Fruit fly (Drosophila melanogaster) whole organism, embryonic: ENCODE measurements around the gene Clc.

Experiments
- ATbp ChIP-seq: fragments of 200-800 bp; sonication (Bioruptor generic); optimal IDR thresholded peaks from 2 replicates; lab custom pipeline; 2017; ENCODE audit warnings: missing biosample characterization, mild to moderate bottlenecking, missing genetic modification characterization, missing genetic modification reagents
- Asciz ChIP-seq: fragments of 200-800 bp; sonication (Bioruptor generic); optimal IDR thresholded peaks from 2 replicates; lab custom pipeline; 2017; ENCODE audit warnings: missing biosample characterization, mild to moderate bottlenecking, missing genetic modification characterization, missing genetic modification reagents
- CG10654 ChIP-seq: fragments of 200-800 bp; sonication (Bioruptor generic); optimal IDR thresholded peaks from 2 replicates; lab custom pipeline; 2016; ENCODE audit warnings: missing biosample characterization, missing genetic modification characterization
- CG12744 ChIP-seq: fragments of 200-800 bp; sonication (Bioruptor generic); optimal IDR thresholded peaks from 2 replicates; lab custom pipeline; 2016; ENCODE audit warnings: missing biosample characterization, missing genetic modification characterization
- CG13123 ChIP-seq: fragments of 200-800 bp; sonication (Bioruptor generic); optimal IDR thresholded peaks from 2 replicates; lab custom pipeline; 2016; ENCODE audit warnings: missing biosample characterization, missing genetic modification characterization
- CG13296 ChIP-seq: fragments of 200-800 bp; sonication (Bioruptor generic); optimal IDR thresholded peaks from 3 replicates; lab custom pipeline; 2018; ENCODE audit warnings: missing biosample characterization, mild to moderate bottlenecking, missing genetic modification characterization
- CG13894 ChIP-seq: fragments of 200-800 bp; sonication (Bioruptor generic); optimal IDR thresholded peaks from 3 replicates; lab custom pipeline; 2018; ENCODE audit warnings: missing biosample characterization, mild to moderate bottlenecking, missing genetic modification characterization, moderate library complexity
- CG16779 ChIP-seq: fragments of 200-800 bp; sonication (Bioruptor generic); IDR thresholded peaks from 2 replicates; pipeline ENCODE4 v1.3.6; 2022; ENCODE audit warnings: missing biosample characterization, missing genetic modification characterization
- CG16863 ChIP-seq: fragments of 200-800 bp; sonication (Bioruptor generic); optimal IDR thresholded peaks from 3 replicates; lab custom pipeline; 2016; ENCODE audit warnings: missing biosample characterization, missing genetic modification characterization
- CG17802 ChIP-seq: fragments of 200-800 bp; sonication (Bioruptor generic); optimal IDR thresholded peaks from 2 replicates; lab custom pipeline; 2018; ENCODE audit warnings: missing biosample characterization, mild to moderate bottlenecking, missing genetic modification characterization, moderate library complexity
- CG2712 ChIP-seq: fragments of 200-800 bp; optimal IDR thresholded peaks from 3 replicates; lab custom pipeline; 2019; ENCODE audit warnings: missing biosample characterization, mild to moderate bottlenecking, missing genetic modification characterization, moderate library complexity
- CG31365 ChIP-seq: fragments of 200-800 bp; sonication (Bioruptor generic); optimal IDR thresholded peaks from 2 replicates; lab custom pipeline; 2018; ENCODE audit warnings: missing biosample characterization, mild to moderate bottlenecking, missing genetic modification characterization
- CG32532 ChIP-seq: fragments of 200-800 bp; sonication (Bioruptor generic); IDR thresholded peaks from 2 replicates; pipeline ENCODE4 v1.3.6; 2022; ENCODE audit warnings: missing biosample characterization, missing genetic modification characterization
- CG4424 ChIP-seq: fragments of 200-800 bp; sonication (Bioruptor generic); optimal IDR thresholded peaks from 3 replicates; lab custom pipeline; 2016; ENCODE audit warnings: missing biosample characterization, missing genetic modification characterization
- CG7987 ChIP-seq: fragments of 200-800 bp; sonication (Bioruptor generic); optimal IDR thresholded peaks from 2 replicates; lab custom pipeline; 2018; ENCODE audit warnings: missing biosample characterization, mild to moderate bottlenecking, missing genetic modification characterization, moderate library complexity
- CG8359 ChIP-seq: fragments of 200-800 bp; sonication (Bioruptor generic); optimal IDR thresholded peaks from 2 replicates; lab custom pipeline; 2017; ENCODE audit warnings: missing biosample characterization, mild to moderate bottlenecking, missing genetic modification characterization, borderline replicate concordance
- CG8478 ChIP-seq: fragments of >200 bp; optimal IDR thresholded peaks from 2 replicates; lab custom pipeline; 2018
- CG9437 ChIP-seq: fragments of 200-800 bp; sonication (Bioruptor generic); optimal IDR thresholded peaks from 2 replicates; lab custom pipeline; 2018; ENCODE audit warnings: missing biosample characterization, mild to moderate bottlenecking, missing genetic modification characterization
- CG9609 ChIP-seq: fragments of 200-800 bp; sonication (Bioruptor generic); optimal IDR thresholded peaks from 3 replicates; lab custom pipeline; 2016; ENCODE audit warnings: missing biosample characterization, missing genetic modification characterization
- CTCF ChIP-seq: fragments of 200-800 bp; sonication (Bioruptor generic); optimal IDR thresholded peaks from 2 replicates; lab custom pipeline; 2017; ENCODE audit warnings: missing biosample characterization, mild to moderate bottlenecking, missing genetic modification characterization, moderate library complexity
- D19A ChIP-seq: fragments of 200-800 bp; optimal IDR thresholded peaks from 3 replicates; lab custom pipeline; 2019; ENCODE audit warnings: missing biosample characterization, mild to moderate bottlenecking, missing genetic modification characterization, moderate library complexity
- Drgx ChIP-seq: fragments of 200-800 bp; sonication (Bioruptor generic); IDR thresholded peaks from 2 replicates; pipeline ENCODE4 v1.3.6; 2022; ENCODE audit warnings: missing biosample characterization, missing genetic modification characterization
- ERR ChIP-seq: fragments of 200-800 bp; sonication (Bioruptor generic); optimal IDR thresholded peaks from 2 replicates; lab custom pipeline; 2016; ENCODE audit warnings: missing biosample characterization, missing genetic modification characterization
- Ets97D ChIP-seq: fragments of 200-800 bp; sonication (Bioruptor generic); optimal IDR thresholded peaks from 3 replicates; lab custom pipeline; 2016; ENCODE audit warnings: missing biosample characterization, missing genetic modification characterization
- Fer2 ChIP-seq: fragments of 200-800 bp; sonication (Bioruptor generic); optimal IDR thresholded peaks from 2 replicates; lab custom pipeline; 2018; ENCODE audit warnings: missing biosample characterization, mild to moderate bottlenecking, missing genetic modification characterization, moderate library complexity
- GATAe ChIP-seq: fragments of 200-800 bp; sonication (Bioruptor generic); conservative IDR thresholded peaks from 2 replicates; pipeline ENCODE4 v1.3.6; 2022; ENCODE audit warnings: missing biosample characterization, missing genetic modification characterization
- Hand ChIP-seq: fragments of 200-800 bp; sonication (Bioruptor generic); optimal IDR thresholded peaks from 2 replicates; lab custom pipeline; 2017; ENCODE audit warnings: mild to moderate bottlenecking, missing biosample characterization, missing genetic modification reagents, missing genetic modification characterization
- Nf-YC ChIP-seq: fragments of 200-800 bp; optimal IDR thresholded peaks from 3 replicates; lab custom pipeline; 2019; ENCODE audit warnings: missing biosample characterization, mild to moderate bottlenecking, missing genetic modification characterization, moderate library complexity
- Poxn ChIP-seq: fragments of 200-800 bp; sonication (Bioruptor generic); IDR thresholded peaks from 2 replicates; pipeline ENCODE4 v1.3.6; 2022; ENCODE audit warnings: missing biosample characterization, missing genetic modification characterization
- Spps ChIP-seq: fragments of 200-800 bp; sonication (Bioruptor generic); optimal IDR thresholded peaks from 2 replicates; lab custom pipeline; 2018; ENCODE audit warnings: missing biosample characterization, mild to moderate bottlenecking, missing genetic modification characterization
- Sry-δ ChIP-seq: fragments of 200-800 bp; sonication (Bioruptor generic); optimal IDR thresholded peaks from 2 replicates; lab custom pipeline; 2016; ENCODE audit warnings: missing biosample characterization, missing genetic modification characterization
- Trl ChIP-seq, 3 experiments: fragments of >200 bp in 2 of 3; fragments of 200-800 bp in 1 of 3; sonication (Bioruptor generic) in 1 of 3; optimal IDR thresholded peaks; 2 replicates in 1 of 3; 3 replicates in 2 of 3; lab custom pipeline; 2016 to 2017; ENCODE audit warnings: missing biosample characterization in 1 of 3, missing genetic modification characterization in 1 of 3
- abd-A ChIP-seq: fragments of 200-800 bp; sonication (Bioruptor generic); optimal IDR thresholded peaks from 3 replicates; lab custom pipeline; 2019; ENCODE audit warnings: missing biosample characterization, mild to moderate bottlenecking, missing genetic modification characterization, moderate library complexity
- ara ChIP-seq: fragments of 200-800 bp; sonication (Bioruptor generic); IDR thresholded peaks from 2 replicates; pipeline ENCODE4 v1.3.6; 2022; ENCODE audit warnings: missing biosample characterization, missing genetic modification characterization
- cad ChIP-seq: fragments of >200 bp; optimal IDR thresholded peaks from 2 replicates; lab custom pipeline; 2017; ENCODE audit warnings: missing biosample characterization, missing genetic modification characterization
- crc ChIP-seq: fragments of 200-800 bp; sonication (Bioruptor generic); optimal IDR thresholded peaks from 2 replicates; lab custom pipeline; 2016; ENCODE audit warnings: missing biosample characterization, missing genetic modification characterization
- disco-r ChIP-seq: fragments of 200-800 bp; sonication (Bioruptor generic); optimal IDR thresholded peaks from 2 replicates; lab custom pipeline; 2016; ENCODE audit warnings: missing biosample characterization, missing genetic modification characterization
- fd96Cb ChIP-seq: fragments of 200-800 bp; sonication (Bioruptor generic); optimal IDR thresholded peaks from 2 replicates; lab custom pipeline; 2018; ENCODE audit warnings: missing biosample characterization, mild to moderate bottlenecking, missing genetic modification characterization, moderate library complexity
- gro ChIP-seq: fragments of 200-800 bp; sonication (Bioruptor generic); optimal IDR thresholded peaks from 2 replicates; lab custom pipeline; 2016; ENCODE audit warnings: missing biosample characterization, missing genetic modification characterization
- gsb-n ChIP-seq: fragments of 200-800 bp; sonication (Bioruptor generic); optimal IDR thresholded peaks from 3 replicates; lab custom pipeline; 2018; ENCODE audit warnings: missing biosample characterization, mild to moderate bottlenecking, missing genetic modification characterization
- klu ChIP-seq: fragments of 200-800 bp; sonication (Bioruptor generic); IDR thresholded peaks from 2 replicates; pipeline ENCODE4 v1.3.6; 2022; ENCODE audit warnings: missing biosample characterization, missing genetic modification characterization
- pfk ChIP-seq: fragments of 200-800 bp; sonication (Bioruptor generic); optimal IDR thresholded peaks from 2 replicates; lab custom pipeline; 2018; ENCODE audit warnings: missing biosample characterization, mild to moderate bottlenecking, missing genetic modification characterization, moderate library complexity
- sens-2 ChIP-seq: fragments of 200-800 bp; sonication (Bioruptor generic); IDR thresholded peaks from 2 replicates; pipeline ENCODE4 v1.3.6; 2022; ENCODE audit warnings: missing biosample characterization, missing genetic modification characterization
- slou ChIP-seq: fragments of 200-800 bp; sonication (Bioruptor generic); optimal IDR thresholded peaks from 3 replicates; lab custom pipeline; 2016; ENCODE audit warnings: missing biosample characterization, missing genetic modification characterization
- tll ChIP-seq, 2 experiments: fragments of 200-800 bp in 1 of 2; fragments of >200 bp in 1 of 2; sonication (Bioruptor generic) in 1 of 2; optimal IDR thresholded peaks; 2 replicates each; lab custom pipeline; 2017 to 2019; ENCODE audit warnings: missing biosample characterization in 2 of 2, missing genetic modification characterization in 2 of 2, mild to moderate bottlenecking in 1 of 2, moderate library complexity in 1 of 2
- unc-4 ChIP-seq: fragments of 200-800 bp; sonication (Bioruptor generic); IDR thresholded peaks from 2 replicates; pipeline ENCODE4 v1.3.6; 2022; ENCODE audit warnings: missing biosample characterization, missing genetic modification characterization; ENCODE audit not compliant: partially characterized antibody
- unpg ChIP-seq: fragments of 200-800 bp; sonication (Bioruptor generic); optimal IDR thresholded peaks from 3 replicates; lab custom pipeline; 2018; ENCODE audit warnings: missing biosample characterization, mild to moderate bottlenecking, missing genetic modification characterization, moderate library complexity
- vvl ChIP-seq: fragments of 200-800 bp; sonication (Bioruptor generic); IDR thresholded peaks from 2 replicates; pipeline ENCODE4 v1.3.6; 2022; ENCODE audit warnings: missing biosample characterization, missing genetic modification characterization
- wdn ChIP-seq: fragments of 200-800 bp; sonication (Bioruptor generic); IDR thresholded peaks from 2 replicates; pipeline ENCODE4 v1.3.6; 2022; ENCODE audit warnings: missing biosample characterization, missing genetic modification characterization
- wor ChIP-seq: fragments of 200-800 bp; sonication (Bioruptor generic); IDR thresholded peaks from 2 replicates; pipeline ENCODE4 v1.3.6; 2022; ENCODE audit warnings: missing biosample characterization, missing genetic modification characterization
- zen2 ChIP-seq: fragments of 200-800 bp; sonication (Bioruptor generic); IDR thresholded peaks from 3 replicates; pipeline ENCODE4 v1.3.6; 2022; ENCODE audit warnings: missing biosample characterization, missing genetic modification characterization; ENCODE audit not compliant: partially characterized antibody
- zfh2 ChIP-seq: fragments of 200-800 bp; sonication (Bioruptor generic); optimal IDR thresholded peaks from 2 replicates; lab custom pipeline; 2016; ENCODE audit warnings: missing biosample characterization, missing genetic modification characterization

Clc gene

DNA sequence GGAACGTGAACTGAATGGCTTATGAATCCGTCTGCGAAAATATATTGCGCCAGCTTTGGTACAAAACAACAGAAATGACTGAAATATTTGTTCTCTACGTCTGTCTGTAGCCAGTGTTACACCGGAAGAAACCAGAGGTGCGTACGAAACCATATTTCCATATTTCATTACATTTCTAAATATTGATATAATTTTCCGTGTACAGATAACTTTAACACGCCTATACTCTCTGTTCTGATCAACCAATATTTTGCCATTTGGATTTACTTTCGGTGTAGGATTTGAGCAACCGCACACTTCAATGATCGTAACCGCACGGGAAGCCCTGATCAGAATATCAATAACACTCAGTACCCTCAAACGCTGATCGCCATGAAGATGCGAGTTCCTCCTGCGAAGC, 46.1 kb upstream of the Clc start (continued):
- TF ChIP-seq Ets97D (GFP tag; lab: Kevin White, UChicago) (no peak), ara (GFP tag; lab: Robert Waterston, UW) (peak; percentile 26; the same call in 1 of the 2 replicates), Drgx (peak; percentile 49), GATAe (GFP tag; lab: Robert Waterston, UW) (no peak), pfk (GFP tag; lab: Kevin White, UChicago) (no peak), CG32532 (peak; percentile 59), wdn (GFP tag; lab: Robert Waterston, UW) (no peak), sens-2 (no peak), Nf-YC (tag; lab: Kevin White, UChicago) (no peak), Sry-δ (GFP tag; lab: Kevin White, UChicago) (no peak), Fer2 (tag; lab: Kevin White, UChicago) (no peak), unpg (GFP tag; lab: Kevin White, UChicago) (peak; percentile 57), Hand (GFP tag; lab: Kevin White, UChicago) (no peak), gro (GFP tag; lab: Kevin White, UChicago) (no peak), klu (GFP tag; lab: Robert Waterston, UW) (no peak), CG7987 (no peak), zfh2 (GFP tag; lab: Kevin White, UChicago) (peak; percentile 2), unc-4 (GFP tag; lab: Robert Waterston, UW) (no peak), CG8478 (no peak), disco-r (GFP tag; lab: Kevin White, UChicago) (no peak), abd-A (tag; lab: Kevin White, UChicago) (no peak), CG10654 (GFP tag; lab: Kevin White, UChicago) (peak; percentile 29), tll (GFP tag; optimal IDR thresholded peaks at IDR 0.05; lab: Kevin White, UChicago) (no peak), CTCF (GFP tag; lab: Kevin White, UChicago) (no peak), ERR (GFP tag; lab: Kevin White, UChicago) (no peak), CG13894 (tag; lab: Kevin White, UChicago) (no peak), CG13296 (GFP tag; lab: Kevin White, UChicago) (no peak), Trl (optimal IDR thresholded peaks at IDR 0.05; lab: Kevin White, UChicago) (no peak), Trl (GFP tag; optimal IDR thresholded peaks at IDR 0.05; lab: Kevin White, UChicago) (peak; percentile 33), CG31365 (tag; lab: Kevin White, UChicago) (no peak), wor (no peak), CG13123 (GFP tag; lab: Kevin White, UChicago) (no peak), Asciz (GFP tag; lab: Kevin White, UChicago) (no peak), CG12744 (no peak), ATbp (GFP tag; lab: Kevin White, UChicago) (no peak), slou (GFP tag; lab: Kevin White, UChicago) (no peak), Spps (no peak), D19A (tag; lab: Kevin White, UChicago) (no peak), CG4424 (GFP tag; lab: Kevin White, UChicago) (peak; percentile 29), cad (GFP tag; lab: Kevin White, UChicago) (no peak), zen2 (no peak), fd96Cb (tag; lab: Kevin White, UChicago) (peak; percentile 29), crc (no peak), gsb-n (tag; lab: Kevin White, UChicago) (no peak), CG9437 (no peak), vvl (GFP tag; lab: Robert Waterston, UW) (peak; percentile 62), CG17802 (tag; lab: Kevin White, UChicago) (no peak), CG9609 (GFP tag; lab: Kevin White, UChicago) (no peak), CG16779 (GFP tag; lab: Robert Waterston, UW) (no peak), CG8359 (GFP tag; lab: Kevin White, UChicago) (no peak), Poxn (no peak), CG2712 (tag; lab: Kevin White, UChicago) (peak; percentile 31), CG16863 (no peak)
